Fruit fly (Drosophila melanogaster) whole organism, embryonic: ENCODE measurements around the gene Ir67a.

ENCODE experiments used
- ATbp ChIP-seq: fragments of 200-800 bp; sonication (Bioruptor generic); optimal IDR thresholded peaks from 2 replicates; lab custom pipeline; 2017; ENCODE audit warnings: missing biosample characterization, mild to moderate bottlenecking, missing genetic modification characterization, missing genetic modification reagents
- Aef1 ChIP-seq: fragments of 200-800 bp; sonication (Bioruptor generic); IDR thresholded peaks from 3 replicates; pipeline ENCODE4 v1.3.6; 2022; ENCODE audit warnings: missing biosample characterization, missing genetic modification characterization
- Asciz ChIP-seq: fragments of 200-800 bp; sonication (Bioruptor generic); optimal IDR thresholded peaks from 2 replicates; lab custom pipeline; 2017; ENCODE audit warnings: missing biosample characterization, mild to moderate bottlenecking, missing genetic modification characterization, missing genetic modification reagents
- Atf6 ChIP-seq: fragments of 200-800 bp; sonication (Bioruptor generic); IDR thresholded peaks from 2 replicates; pipeline ENCODE4 v1.3.6; 2022; ENCODE audit warnings: missing biosample characterization, missing genetic modification characterization
- CG10366 ChIP-seq: fragments of 200-800 bp; sonication (Bioruptor generic); IDR thresholded peaks from 2 replicates; pipeline ENCODE4 v1.3.6; 2022; ENCODE audit warnings: missing biosample characterization, missing genetic modification characterization
- CG10654 ChIP-seq: fragments of 200-800 bp; sonication (Bioruptor generic); optimal IDR thresholded peaks from 2 replicates; lab custom pipeline; 2016; ENCODE audit warnings: missing biosample characterization, missing genetic modification characterization
- CG10979 ChIP-seq: fragments of 200-800 bp; sonication (Bioruptor generic); optimal IDR thresholded peaks from 2 replicates; lab custom pipeline; 2018; ENCODE audit warnings: missing biosample characterization, mild to moderate bottlenecking, missing genetic modification characterization, moderate library complexity
- CG11695 ChIP-seq: fragments of 200-800 bp; sonication (Bioruptor generic); IDR thresholded peaks from 3 replicates; pipeline ENCODE4 v1.3.6; 2022; ENCODE audit warnings: missing biosample characterization, missing genetic modification characterization
- CG11723 ChIP-seq: fragments of 200-800 bp; sonication (Bioruptor generic); optimal IDR thresholded peaks from 2 replicates; lab custom pipeline; 2017; ENCODE audit warnings: missing biosample characterization, mild to moderate bottlenecking, missing genetic modification characterization
- CG14441 ChIP-seq: fragments of 200-800 bp; sonication (Bioruptor generic); IDR thresholded peaks from 2 replicates; pipeline ENCODE4 v1.3.6; 2022; ENCODE audit warnings: missing biosample characterization, missing genetic modification characterization
- CG16815 ChIP-seq: fragments of 200-800 bp; sonication (Bioruptor generic); optimal IDR thresholded peaks from 3 replicates; lab custom pipeline; 2017; ENCODE audit warnings: missing biosample characterization, mild to moderate bottlenecking, missing genetic modification characterization
- CG3995 ChIP-seq: fragments of 200-800 bp; sonication (Bioruptor generic); optimal IDR thresholded peaks from 3 replicates; lab custom pipeline; 2016; ENCODE audit warnings: missing biosample characterization, missing genetic modification characterization
- CG4854 ChIP-seq: fragments of 200-800 bp; sonication (Bioruptor generic); optimal IDR thresholded peaks from 2 replicates; lab custom pipeline; 2016; ENCODE audit warnings: missing biosample characterization, missing genetic modification characterization, inconsistent platforms
- CG5180 ChIP-seq: fragments of 200-800 bp; sonication (Bioruptor generic); optimal IDR thresholded peaks from 3 replicates; lab custom pipeline; 2017; ENCODE audit warnings: missing biosample characterization, missing genetic modification characterization, mild to moderate bottlenecking, moderate library complexity, missing genetic modification reagents
- CG5245 ChIP-seq: fragments of 200-800 bp; sonication (Bioruptor generic); optimal IDR thresholded peaks from 3 replicates; lab custom pipeline; 2016; ENCODE audit warnings: missing biosample characterization, missing genetic modification characterization
- CG6683 ChIP-seq: fragments of 200-800 bp; sonication (Bioruptor generic); optimal IDR thresholded peaks from 2 replicates; lab custom pipeline; 2017; ENCODE audit warnings: missing biosample characterization, mild to moderate bottlenecking, missing genetic modification characterization, missing genetic modification reagents
- CG6689 ChIP-seq: fragments of 200-800 bp; sonication (Bioruptor generic); IDR thresholded peaks from 2 replicates; pipeline ENCODE4 v1.3.6; 2022; ENCODE audit warnings: missing biosample characterization, missing genetic modification characterization
- CG6813 ChIP-seq: fragments of 200-800 bp; sonication (Bioruptor generic); optimal IDR thresholded peaks from 2 replicates; lab custom pipeline; 2017; ENCODE audit warnings: missing biosample characterization, missing genetic modification characterization, mild to moderate bottlenecking, moderate library complexity, missing genetic modification reagents
- CG7839 ChIP-seq: fragments of 200-800 bp; sonication (Bioruptor generic); optimal IDR thresholded peaks from 3 replicates; lab custom pipeline; 2018; ENCODE audit warnings: missing biosample characterization, mild to moderate bottlenecking, missing genetic modification characterization, moderate library complexity
- CG8388 ChIP-seq: fragments of 200-800 bp; sonication (Bioruptor generic); optimal IDR thresholded peaks from 2 replicates; lab custom pipeline; 2019; ENCODE audit warnings: missing biosample characterization, mild to moderate bottlenecking, missing genetic modification characterization, moderate library complexity
- CG9876 ChIP-seq: fragments of 200-800 bp; sonication (Bioruptor generic); optimal IDR thresholded peaks from 2 replicates; lab custom pipeline; 2016; ENCODE audit warnings: missing biosample characterization, missing genetic modification characterization
- D19A ChIP-seq: fragments of 200-800 bp; optimal IDR thresholded peaks from 3 replicates; lab custom pipeline; 2019; ENCODE audit warnings: missing biosample characterization, mild to moderate bottlenecking, missing genetic modification characterization, moderate library complexity
- Dll ChIP-seq: fragments of 200-800 bp; sonication (Bioruptor generic); IDR thresholded peaks from 4 replicates; pipeline ENCODE4 v1.3.6; 2022; ENCODE audit warnings: missing biosample characterization, missing genetic modification characterization; ENCODE audit not compliant: partially characterized antibody
- Dp ChIP-seq: fragments of 200-800 bp; sonication (Bioruptor generic); optimal IDR thresholded peaks from 2 replicates; lab custom pipeline; 2018; ENCODE audit warnings: missing biosample characterization, mild to moderate bottlenecking, missing genetic modification characterization, moderate library complexity
- Eip74EF ChIP-seq, 2 experiments: fragments of 200-800 bp in 1 of 2; fragments of >200 bp in 1 of 2; sonication (Bioruptor generic) in 1 of 2; optimal IDR thresholded peaks; 2 replicates each; lab custom pipeline; 2017 to 2019; ENCODE audit warnings: missing biosample characterization in 2 of 2, missing genetic modification characterization in 2 of 2, mild to moderate bottlenecking in 1 of 2, moderate library complexity in 1 of 2
- Fer1 ChIP-seq: fragments of 200-800 bp; sonication (Bioruptor generic); optimal IDR thresholded peaks from 2 replicates; lab custom pipeline; 2017; ENCODE audit warnings: missing biosample characterization, mild to moderate bottlenecking, missing genetic modification characterization
- Fer3 ChIP-seq: fragments of 200-800 bp; sonication (Bioruptor generic); optimal IDR thresholded peaks from 2 replicates; lab custom pipeline; 2018; ENCODE audit warnings: missing biosample characterization, mild to moderate bottlenecking, missing genetic modification characterization, moderate library complexity
- Hr78 ChIP-seq, 2 experiments: fragments of 200-800 bp in 1 of 2; fragments of >200 bp in 1 of 2; sonication (Bioruptor generic) in 1 of 2; optimal IDR thresholded peaks; 2 replicates each; lab custom pipeline; 2017 to 2019; ENCODE audit warnings: missing biosample characterization in 2 of 2, missing genetic modification characterization in 2 of 2, mild to moderate bottlenecking in 1 of 2, moderate library complexity in 1 of 2
- Jarid2 ChIP-seq: fragments of 200-800 bp; sonication (Bioruptor generic); optimal IDR thresholded peaks from 3 replicates; lab custom pipeline; 2017; ENCODE audit warnings: mild to moderate bottlenecking, missing biosample characterization, missing genetic modification reagents, missing genetic modification characterization
- Nf-YC ChIP-seq: fragments of 200-800 bp; optimal IDR thresholded peaks from 3 replicates; lab custom pipeline; 2019; ENCODE audit warnings: missing biosample characterization, mild to moderate bottlenecking, missing genetic modification characterization, moderate library complexity
- Sox100B ChIP-seq: fragments of 200-800 bp; sonication (Bioruptor generic); optimal IDR thresholded peaks from 3 replicates; lab custom pipeline; 2018; ENCODE audit warnings: missing biosample characterization, mild to moderate bottlenecking, missing genetic modification characterization
- Sox102F ChIP-seq: fragments of 200-800 bp; sonication (Bioruptor generic); optimal IDR thresholded peaks from 2 replicates; lab custom pipeline; 2018; ENCODE audit warnings: missing biosample characterization, mild to moderate bottlenecking, missing genetic modification characterization, moderate library complexity
- Ssrp ChIP-seq: fragments of 200-800 bp; sonication (Bioruptor generic); optimal IDR thresholded peaks from 2 replicates; lab custom pipeline; 2018; ENCODE audit warnings: missing biosample characterization, mild to moderate bottlenecking, missing genetic modification characterization, moderate library complexity
- az2 ChIP-seq: fragments of 200-800 bp; sonication (Bioruptor generic); optimal IDR thresholded peaks from 3 replicates; lab custom pipeline; 2016; ENCODE audit warnings: missing biosample characterization, missing genetic modification characterization
- btn ChIP-seq: fragments of 200-800 bp; sonication (Bioruptor generic); optimal IDR thresholded peaks from 2 replicates; lab custom pipeline; 2016; ENCODE audit warnings: missing biosample characterization, missing genetic modification characterization
- caup ChIP-seq: fragments of 200-800 bp; sonication (Bioruptor generic); optimal IDR thresholded peaks from 3 replicates; lab custom pipeline; 2017; ENCODE audit warnings: missing biosample characterization, mild to moderate bottlenecking, missing genetic modification characterization, moderate library complexity; ENCODE audit not compliant: severe bottlenecking
- crp ChIP-seq, 2 experiments: fragments of 200-800 bp; sonication (Bioruptor generic); optimal IDR thresholded peaks; 2 replicates in 1 of 2; 3 replicates in 1 of 2; lab custom pipeline; 2017; ENCODE audit warnings: missing biosample characterization in 2 of 2, missing genetic modification characterization in 2 of 2, mild to moderate bottlenecking in 1 of 2, moderate library complexity in 1 of 2
- esg ChIP-seq: fragments of 200-800 bp; sonication (Bioruptor generic); conservative IDR thresholded peaks from 2 replicates; pipeline ENCODE4 v1.3.6; 2022; ENCODE audit warnings: missing biosample characterization, missing genetic modification characterization
- gsb-n ChIP-seq: fragments of 200-800 bp; sonication (Bioruptor generic); optimal IDR thresholded peaks from 3 replicates; lab custom pipeline; 2018; ENCODE audit warnings: missing biosample characterization, mild to moderate bottlenecking, missing genetic modification characterization
- lbe ChIP-seq: fragments of 200-800 bp; sonication (Bioruptor generic); optimal IDR thresholded peaks from 2 replicates; lab custom pipeline; 2016; ENCODE audit warnings: missing biosample characterization, mild to moderate bottlenecking, missing genetic modification characterization
- pum ChIP-seq: fragments of 200-800 bp; sonication (Bioruptor generic); optimal IDR thresholded peaks from 2 replicates; lab custom pipeline; 2016; ENCODE audit warnings: missing biosample characterization, missing genetic modification characterization
- ranshi ChIP-seq: fragments of 200-800 bp; sonication (Bioruptor generic); IDR thresholded peaks from 2 replicates; pipeline ENCODE4 v1.3.6; 2022; ENCODE audit warnings: missing biosample characterization, missing genetic modification characterization
- run ChIP-seq: fragments of 200-800 bp; sonication (Bioruptor generic); optimal IDR thresholded peaks from 3 replicates; lab custom pipeline; 2018; ENCODE audit warnings: missing biosample characterization, mild to moderate bottlenecking, missing genetic modification characterization
- sc ChIP-seq, 3 experiments: fragments of >200 bp in 2 of 3; fragments of 200-800 bp in 1 of 3; sonication (Bioruptor generic) in 1 of 3; optimal IDR thresholded peaks; 2 replicates in 2 of 3; 3 replicates in 1 of 3; lab custom pipeline; 2017; ENCODE audit warnings: mild to moderate bottlenecking in 1 of 3, missing biosample characterization in 1 of 3, missing genetic modification characterization in 1 of 3, missing genetic modification reagents in 1 of 3
- slbo ChIP-seq: fragments of 200-800 bp; sonication (Bioruptor generic); IDR thresholded peaks from 2 replicates; pipeline ENCODE4 v1.3.6; 2022; ENCODE audit warnings: missing biosample characterization, missing genetic modification characterization
- ssp ChIP-seq: fragments of 200-800 bp; sonication (Bioruptor generic); IDR thresholded peaks from 2 replicates; pipeline ENCODE4 v1.3.6; 2022; ENCODE audit warnings: missing biosample characterization, missing genetic modification characterization
- tap ChIP-seq: fragments of 200-800 bp; optimal IDR thresholded peaks from 3 replicates; lab custom pipeline; 2019; ENCODE audit warnings: missing biosample characterization, mild to moderate bottlenecking, missing genetic modification characterization, moderate library complexity
- unpg ChIP-seq: fragments of 200-800 bp; sonication (Bioruptor generic); optimal IDR thresholded peaks from 3 replicates; lab custom pipeline; 2018; ENCODE audit warnings: missing biosample characterization, mild to moderate bottlenecking, missing genetic modification characterization, moderate library complexity

Gene Ir67a

DNA sequence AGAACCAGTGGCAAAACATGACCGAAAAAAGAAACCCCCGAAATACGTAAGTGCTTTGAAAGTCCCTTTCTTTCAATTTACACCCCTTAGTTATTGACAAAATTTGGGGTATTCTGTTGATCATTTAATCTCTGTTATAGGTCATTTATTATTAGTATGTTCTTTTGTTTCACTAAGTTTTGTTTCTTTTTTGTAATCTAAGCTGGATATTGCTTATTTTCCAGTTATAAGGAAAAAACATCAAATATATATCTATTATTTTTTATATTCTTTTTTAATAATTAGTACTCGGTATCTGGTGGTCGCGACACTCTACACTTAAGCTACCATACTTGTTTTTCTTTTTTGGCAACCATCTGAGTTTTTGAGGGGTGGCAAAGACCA lies 35.2 kb downstream of the Ir67a start (continued):
- TF ChIP-seq CG5245 (GFP tag; lab: Kevin White, UChicago) (peak; percentile 27), crp (GFP tag; optimal IDR thresholded peaks at IDR 0.05; lab: Kevin White, UChicago) (peak in 1 of 2 experiments; percentile 6), ranshi (GFP tag; lab: Robert Waterston, UW) (peak; percentile 7; the same call in 1 of the 2 replicates), CG10979 (tag; lab: Kevin White, UChicago) (peak; percentile 79), ATbp (GFP tag; lab: Kevin White, UChicago) (peak; percentile 74), CG11695 (GFP tag; lab: Robert Waterston, UW) (0 out of 3 replicates have a peak, but pooled peaks have one; percentile 13), CG6683 (GFP tag; lab: Kevin White, UChicago) (peak; percentile 1), tap (peak; percentile 65), lbe (GFP tag; lab: Kevin White, UChicago) (no peak), run (tag; lab: Kevin White, UChicago) (peak; percentile 35), Hr78 (GFP tag; optimal IDR thresholded peaks at IDR 0.05; lab: Kevin White, UChicago) (peak in 1 of 2 experiments; percentile 20), CG4854 (no peak), Nf-YC (tag; lab: Kevin White, UChicago) (peak; percentile 34), CG10366 (GFP tag; lab: Robert Waterston, UW) (peak; percentile 31; the same call in 1 of the 2 replicates), CG6689 (peak; percentile 51), caup (GFP tag; lab: Kevin White, UChicago) (peak; percentile 43), CG7839 (peak; percentile 71), Asciz (peak; percentile 63), CG3995 (GFP tag; lab: Kevin White, UChicago) (no peak), ssp (no peak), Sox102F (peak; percentile 69), Sox100B (peak; percentile 66), CG14441 (0 out of 2 replicates have a peak, but pooled peaks have one; percentile 5), Ssrp (peak; percentile 53), Jarid2 (peak; percentile 0), slbo (peak; percentile 36; the same call in 1 of the 2 replicates), CG6813 (GFP tag; lab: Kevin White, UChicago) (peak; percentile 30), CG9876 (GFP tag; lab: Kevin White, UChicago) (no peak), CG8388 (peak; percentile 72), CG10654 (GFP tag; lab: Kevin White, UChicago) (no peak), pum (no peak), D19A (tag; lab: Kevin White, UChicago) (peak; percentile 80), az2 (GFP tag; lab: Kevin White, UChicago) (peak; percentile 12), CG5180 (GFP tag; lab: Kevin White, UChicago) (peak; percentile 13), CG16815 (peak; percentile 30), gsb-n (tag; lab: Kevin White, UChicago) (peak; percentile 79), Atf6 (peak; percentile 51; the same call in 1 of the 2 replicates), Dp (no peak), Dll (GFP tag; lab: Robert Waterston, UW) (no peak), Fer1 (GFP tag; lab: Kevin White, UChicago) (peak; percentile 34), Eip74EF (GFP tag; optimal IDR thresholded peaks at IDR 0.05; lab: Kevin White, UChicago) (peak in 1 of 2 experiments; percentile 3), unpg (GFP tag; lab: Kevin White, UChicago) (peak; percentile 75), btn (GFP tag; lab: Kevin White, UChicago) (no peak), esg (GFP tag; lab: Robert Waterston, UW) (0 out of 2 replicates have a peak, but pooled peaks have one; percentile 13), sc (optimal IDR thresholded peaks at IDR 0.05; lab: Kevin White, UChicago) (no peak), sc (GFP tag; optimal IDR thresholded peaks at IDR 0.05; lab: Kevin White, UChicago) (peak; percentile 32), Fer3 (peak; percentile 50), CG11723 (GFP tag; lab: Kevin White, UChicago) (peak; percentile 15), Aef1 (GFP tag; lab: Robert Waterston, UW) (peak; percentile 17; the same call in 1 of the 3 replicates)
